Worm (Caenorhabditis elegans): ENCODE measurements around the gene fbxb-51.

DNA sequence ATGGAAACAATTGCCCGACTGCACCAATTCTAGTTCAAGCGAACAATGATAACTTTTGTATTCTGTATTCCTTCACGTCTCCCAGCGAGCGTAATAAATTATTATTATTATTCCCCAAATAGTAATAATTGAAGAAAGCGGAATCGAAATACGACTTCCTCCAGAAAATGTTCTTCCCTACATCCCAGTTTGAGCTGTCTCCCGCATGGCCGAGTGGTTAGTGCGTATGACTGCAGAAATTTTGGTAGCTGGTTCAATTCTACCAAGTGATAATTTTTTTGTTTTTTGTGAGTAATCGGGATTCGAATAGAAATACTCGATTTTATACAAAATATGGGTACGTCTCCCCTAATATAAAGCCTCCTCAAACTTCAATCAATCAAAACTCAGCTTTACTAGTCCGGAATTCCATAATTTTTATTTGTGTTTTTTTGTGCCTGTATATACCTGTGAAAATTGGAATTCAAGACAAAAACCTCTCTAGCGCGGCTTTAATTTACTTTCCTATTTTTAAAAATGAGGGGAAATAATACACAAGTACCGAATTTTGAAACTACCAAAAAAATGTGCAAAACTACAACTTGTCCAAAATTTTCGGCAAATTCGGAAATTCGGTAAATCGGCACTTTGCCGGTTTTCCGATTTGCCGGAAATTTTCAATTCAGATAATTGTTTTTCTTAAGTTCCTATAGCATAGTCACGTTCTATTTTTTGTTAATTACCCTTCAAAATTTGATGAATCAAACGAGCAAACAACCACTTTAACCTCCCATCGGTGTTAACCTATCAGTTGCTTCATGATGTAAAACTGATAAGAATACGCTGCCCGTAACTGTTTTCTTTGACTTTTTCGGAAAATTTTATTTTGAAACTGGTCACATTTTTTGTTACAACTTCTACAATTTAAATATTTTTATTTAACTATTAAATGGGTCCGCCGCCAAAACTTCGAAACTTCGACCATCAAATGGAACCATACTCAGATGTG is 46.9 kb downstream of the fbxb-51 start, which contains the start of gene bath-46:
- TF ChIP-seq spr-3 (GFP tag; optimal IDR thresholded peaks at IDR 0.05) (no peak), lsy-2 (tag; optimal IDR thresholded peaks at IDR 0.05) (no peak), mdl-1 (tag; optimal IDR thresholded peaks at IDR 0.05) (no peak), dmd-9 (GFP tag; IDR thresholded peaks at IDR 0.05) (no peak), gei-8 (GFP tag; optimal IDR thresholded peaks at IDR 0.05) (no peak), zfp-3 (GFP tag; conservative IDR thresholded peaks at IDR 0.05) (no peak), nhr-111 (GFP tag; optimal IDR thresholded peaks at IDR 0.05) (no peak), unc-39 (tag; optimal IDR thresholded peaks at IDR 0.05) (no peak), skn-1 (tag; optimal IDR thresholded peaks at IDR 0.05) (no peak), F10B5.3 (tag; optimal IDR thresholded peaks at IDR 0.05) (no peak), zag-1 (tag; optimal IDR thresholded peaks at IDR 0.05) (no peak), nhr-25 (tag; optimal IDR thresholded peaks at IDR 0.05; ENCODE audit: borderline replicate concordance, insufficient read depth) (no peak)

All from whole organism, L4 larva.